Fruit fly (Drosophila melanogaster): ENCODE data around the gene Rab9Db.
A peak's percentile ranks its signal among the peaks of the same experiment; 100 is the strongest.

dm6 chrX:10600254-10600916 lies 22.6 kb downstream of the Rab9Db start:
- peak; percentile 54 for TF ChIP-seq CG14711 (tag; optimal IDR thresholded peaks at IDR 0.05)
- no peak for TF ChIP-seq CG11617 (GFP tag; optimal IDR thresholded peaks at IDR 0.05)
- TF ChIP-seq bab1 (GFP tag; optimal IDR thresholded peaks at IDR 0.05) = peak; percentile 58
- no peak for TF ChIP-seq Crg-1 (GFP tag; optimal IDR thresholded peaks at IDR 0.05)
- TF ChIP-seq CG7101 (tag; optimal IDR thresholded peaks at IDR 0.05) = peak; percentile 43
- TF ChIP-seq CG5204 (GFP tag; optimal IDR thresholded peaks at IDR 0.05) = no peak
